Fruit fly (Drosophila melanogaster) whole organism, embryonic: ENCODE results near the gene Reck.

Experiments used
- Antp ChIP-seq: fragments of 200-800 bp; sonication (Bioruptor generic); optimal IDR thresholded peaks from 3 replicates; lab custom pipeline; 2016; ENCODE audit warnings: missing biosample characterization, missing genetic modification characterization
- B-H2 ChIP-seq: fragments of 200-800 bp; sonication (Bioruptor generic); optimal IDR thresholded peaks from 2 replicates; lab custom pipeline; 2018; ENCODE audit warnings: missing biosample characterization, mild to moderate bottlenecking, missing genetic modification characterization
- Bdp1 ChIP-seq: fragments of 200-800 bp; sonication (Bioruptor generic); optimal IDR thresholded peaks from 3 replicates; lab custom pipeline; 2016; ENCODE audit warnings: missing biosample characterization, missing genetic modification characterization
- CG10462 ChIP-seq: fragments of 200-800 bp; sonication (Bioruptor generic); optimal IDR thresholded peaks from 2 replicates; lab custom pipeline; 2016; ENCODE audit warnings: missing biosample characterization, missing genetic modification characterization
- CG11093 ChIP-seq: fragments of 200-800 bp; sonication (Bioruptor generic); IDR thresholded peaks from 3 replicates; pipeline ENCODE4 v1.3.6; 2022; ENCODE audit warnings: missing biosample characterization, missing genetic modification characterization
- CG11560 ChIP-seq: fragments of 200-800 bp; sonication (Bioruptor generic); IDR thresholded peaks from 3 replicates; pipeline ENCODE4 v1.3.6; 2022; ENCODE audit warnings: missing biosample characterization, missing genetic modification characterization
- CG12104 ChIP-seq: fragments of 200-800 bp; sonication (Bioruptor generic); optimal IDR thresholded peaks from 3 replicates; lab custom pipeline; 2016; ENCODE audit warnings: missing biosample characterization, missing genetic modification characterization
- CG12744 ChIP-seq: fragments of 200-800 bp; sonication (Bioruptor generic); optimal IDR thresholded peaks from 2 replicates; lab custom pipeline; 2016; ENCODE audit warnings: missing biosample characterization, missing genetic modification characterization
- CG15696 ChIP-seq: fragments of 200-800 bp; sonication (Bioruptor generic); optimal IDR thresholded peaks from 2 replicates; lab custom pipeline; 2019; ENCODE audit warnings: missing biosample characterization, mild to moderate bottlenecking, missing genetic modification characterization, moderate library complexity
- CG16779 ChIP-seq: fragments of 200-800 bp; sonication (Bioruptor generic); IDR thresholded peaks from 2 replicates; pipeline ENCODE4 v1.3.6; 2022; ENCODE audit warnings: missing biosample characterization, missing genetic modification characterization
- CG17186 ChIP-seq: fragments of 200-800 bp; sonication (Bioruptor generic); optimal IDR thresholded peaks from 3 replicates; lab custom pipeline; 2017; ENCODE audit warnings: missing biosample characterization, missing genetic modification reagents, missing genetic modification characterization
- CG17568 ChIP-seq: fragments of 200-800 bp; sonication (Bioruptor generic); optimal IDR thresholded peaks from 2 replicates; lab custom pipeline; 2018; ENCODE audit warnings: missing biosample characterization, mild to moderate bottlenecking, missing genetic modification characterization, moderate library complexity
- CG17829 ChIP-seq: fragments of 200-800 bp; optimal IDR thresholded peaks from 2 replicates; lab custom pipeline; 2019; ENCODE audit warnings: missing biosample characterization, mild to moderate bottlenecking, missing genetic modification characterization, moderate library complexity
- CG2875 ChIP-seq: fragments of 200-800 bp; sonication (Bioruptor generic); optimal IDR thresholded peaks from 2 replicates; lab custom pipeline; 2017; ENCODE audit warnings: missing biosample characterization, mild to moderate bottlenecking, missing genetic modification characterization, missing genetic modification reagents
- CG34224 ChIP-seq: fragments of 200-800 bp; sonication (Bioruptor generic); IDR thresholded peaks from 3 replicates; pipeline ENCODE4 v1.3.6; 2022; ENCODE audit warnings: missing biosample characterization, missing genetic modification characterization; ENCODE audit not compliant: partially characterized antibody
- CG4404 ChIP-seq: fragments of 200-800 bp; sonication (Bioruptor generic); IDR thresholded peaks from 2 replicates; pipeline ENCODE4 v1.3.6; 2022; ENCODE audit warnings: missing biosample characterization, missing genetic modification characterization
- CG7271 ChIP-seq: fragments of 200-800 bp; sonication (Bioruptor generic); optimal IDR thresholded peaks from 2 replicates; lab custom pipeline; 2018; ENCODE audit warnings: missing biosample characterization, mild to moderate bottlenecking, missing genetic modification characterization, moderate library complexity
- CG7372 ChIP-seq: fragments of 200-800 bp; sonication (Bioruptor generic); IDR thresholded peaks from 2 replicates; pipeline ENCODE4 v1.3.6; 2022; ENCODE audit warnings: missing biosample characterization, missing genetic modification characterization
- CG8944 ChIP-seq: fragments of 200-800 bp; sonication (Bioruptor generic); optimal IDR thresholded peaks from 3 replicates; lab custom pipeline; 2016; ENCODE audit warnings: missing biosample characterization, missing genetic modification characterization
- D ChIP-seq, 2 experiments: fragments of 200-800 bp in 1 of 2; fragments of >200 bp in 1 of 2; sonication (Bioruptor generic) in 1 of 2; optimal IDR thresholded peaks; 2 replicates in 1 of 2; 3 replicates in 1 of 2; lab custom pipeline; 2017; ENCODE audit warnings: mild to moderate bottlenecking in 1 of 2, missing biosample characterization in 1 of 2, missing genetic modification characterization in 1 of 2, missing genetic modification reagents in 1 of 2
- D19B ChIP-seq: fragments of 200-800 bp; sonication (Bioruptor generic); optimal IDR thresholded peaks from 2 replicates; lab custom pipeline; 2017; ENCODE audit warnings: missing biosample characterization, mild to moderate bottlenecking, missing genetic modification characterization
- Dek ChIP-seq: fragments of 200-800 bp; sonication (Bioruptor generic); optimal IDR thresholded peaks from 3 replicates; lab custom pipeline; 2019; ENCODE audit warnings: missing biosample characterization, mild to moderate bottlenecking, missing genetic modification characterization, moderate library complexity
- Gsc ChIP-seq: fragments of 200-800 bp; sonication (Bioruptor generic); IDR thresholded peaks from 2 replicates; pipeline ENCODE4 v1.3.6; 2022; ENCODE audit warnings: missing biosample characterization, missing genetic modification characterization
- HLH3B ChIP-seq: fragments of 200-800 bp; sonication (Bioruptor generic); IDR thresholded peaks from 2 replicates; pipeline ENCODE4 v1.3.6; 2022; ENCODE audit warnings: missing biosample characterization, missing genetic modification characterization
- Lim3 ChIP-seq: fragments of 200-800 bp; sonication (Bioruptor generic); IDR thresholded peaks from 2 replicates; pipeline ENCODE4 v1.3.6; 2022; ENCODE audit warnings: missing biosample characterization, missing genetic modification characterization
- Mad ChIP-seq: fragments of 200-800 bp; sonication (Bioruptor generic); optimal IDR thresholded peaks from 2 replicates; lab custom pipeline; 2016; ENCODE audit warnings: missing biosample characterization, missing genetic modification characterization
- NC2β ChIP-seq: fragments of 200-800 bp; sonication (Bioruptor generic); optimal IDR thresholded peaks from 2 replicates; lab custom pipeline; 2016; ENCODE audit warnings: missing biosample characterization, missing genetic modification characterization
- Oaz ChIP-seq: fragments of 200-800 bp; sonication (Bioruptor generic); IDR thresholded peaks from 2 replicates; pipeline ENCODE4 v1.3.6; 2022; ENCODE audit warnings: missing biosample characterization, missing genetic modification characterization
- Sry-δ ChIP-seq: fragments of 200-800 bp; sonication (Bioruptor generic); optimal IDR thresholded peaks from 2 replicates; lab custom pipeline; 2016; ENCODE audit warnings: missing biosample characterization, missing genetic modification characterization
- Stat92E ChIP-seq, 3 experiments: fragments of >200 bp in 2 of 3; fragments of 200-800 bp in 1 of 3; sonication (Bioruptor generic) in 1 of 3; optimal IDR thresholded peaks; 2 replicates each; lab custom pipeline; 2017 to 2019; ENCODE audit warnings: missing biosample characterization in 3 of 3, missing genetic modification characterization in 3 of 3, mild to moderate bottlenecking in 1 of 3, moderate library complexity in 1 of 3
- Xrp1 ChIP-seq: fragments of 200-800 bp; sonication (Bioruptor generic); IDR thresholded peaks from 2 replicates; pipeline ENCODE4 v1.3.6; 2022; ENCODE audit warnings: missing biosample characterization, missing genetic modification characterization
- al ChIP-seq: fragments of 200-800 bp; sonication (Bioruptor generic); IDR thresholded peaks from 2 replicates; pipeline ENCODE4 v1.3.6; 2022; ENCODE audit warnings: missing biosample characterization, missing genetic modification characterization
- corto ChIP-seq: fragments of 200-800 bp; sonication (Bioruptor generic); optimal IDR thresholded peaks from 2 replicates; lab custom pipeline; 2016; ENCODE audit warnings: missing biosample characterization, mild to moderate bottlenecking, missing genetic modification characterization, moderate library complexity
- crc ChIP-seq: fragments of 200-800 bp; sonication (Bioruptor generic); optimal IDR thresholded peaks from 2 replicates; lab custom pipeline; 2016; ENCODE audit warnings: missing biosample characterization, missing genetic modification characterization
- dimm ChIP-seq: fragments of 200-800 bp; sonication (Bioruptor generic); IDR thresholded peaks from 2 replicates; pipeline ENCODE4 v1.3.6; 2022; ENCODE audit warnings: missing biosample characterization, missing genetic modification characterization
- eyg ChIP-seq: fragments of 200-800 bp; sonication (Bioruptor generic); optimal IDR thresholded peaks from 3 replicates; lab custom pipeline; 2016; ENCODE audit warnings: missing biosample characterization, missing genetic modification characterization
- fd3F ChIP-seq: fragments of 200-800 bp; sonication (Bioruptor generic); optimal IDR thresholded peaks from 2 replicates; lab custom pipeline; 2018; ENCODE audit warnings: missing biosample characterization, mild to moderate bottlenecking, missing genetic modification characterization, moderate library complexity
- fru ChIP-seq: fragments of >200 bp; optimal IDR thresholded peaks from 2 replicates; lab custom pipeline; 2017
- grn ChIP-seq: fragments of 200-800 bp; sonication (Bioruptor generic); optimal IDR thresholded peaks from 3 replicates; lab custom pipeline; 2017; ENCODE audit warnings: missing biosample characterization, missing genetic modification characterization
- insv ChIP-seq, 2 experiments: fragments of 200-800 bp; sonication (Bioruptor generic); optimal IDR thresholded peaks; 3 replicates each; lab custom pipeline; 2016 to 2018; ENCODE audit warnings: missing biosample characterization in 2 of 2, missing genetic modification characterization in 2 of 2
- kni ChIP-seq: fragments of 200-800 bp; sonication (Bioruptor generic); optimal IDR thresholded peaks from 3 replicates; lab custom pipeline; 2017; ENCODE audit warnings: mild to moderate bottlenecking, missing biosample characterization, missing genetic modification reagents, missing genetic modification characterization
- mam ChIP-seq: fragments of 200-800 bp; sonication (Bioruptor generic); optimal IDR thresholded peaks from 3 replicates; lab custom pipeline; 2016; ENCODE audit warnings: missing biosample characterization, missing genetic modification characterization
- mld ChIP-seq: fragments of 200-800 bp; sonication (Bioruptor generic); IDR thresholded peaks from 3 replicates; pipeline ENCODE4 v1.3.6; 2022; ENCODE audit warnings: missing biosample characterization, missing genetic modification characterization; ENCODE audit not compliant: partially characterized antibody
- peb ChIP-seq: fragments of 200-800 bp; sonication (Bioruptor generic); IDR thresholded peaks from 2 replicates; pipeline ENCODE4 v1.3.6; 2022; ENCODE audit warnings: missing biosample characterization, missing genetic modification characterization
- run ChIP-seq: fragments of 200-800 bp; sonication (Bioruptor generic); optimal IDR thresholded peaks from 3 replicates; lab custom pipeline; 2018; ENCODE audit warnings: missing biosample characterization, mild to moderate bottlenecking, missing genetic modification characterization
- sc ChIP-seq, 3 experiments: fragments of >200 bp in 2 of 3; fragments of 200-800 bp in 1 of 3; sonication (Bioruptor generic) in 1 of 3; optimal IDR thresholded peaks; 2 replicates in 2 of 3; 3 replicates in 1 of 3; lab custom pipeline; 2017; ENCODE audit warnings: mild to moderate bottlenecking in 1 of 3, missing biosample characterization in 1 of 3, missing genetic modification characterization in 1 of 3, missing genetic modification reagents in 1 of 3
- sd ChIP-seq: fragments of 200-800 bp; sonication (Bioruptor generic); optimal IDR thresholded peaks from 3 replicates; lab custom pipeline; 2018; ENCODE audit warnings: missing biosample characterization, mild to moderate bottlenecking, missing genetic modification characterization, moderate library complexity
- sisA ChIP-seq: fragments of 200-800 bp; sonication (Bioruptor generic); IDR thresholded peaks from 2 replicates; pipeline ENCODE4 v1.3.6; 2022; ENCODE audit warnings: missing biosample characterization, missing genetic modification characterization
- stc ChIP-seq: fragments of 200-800 bp; sonication (Bioruptor generic); IDR thresholded peaks from 2 replicates; pipeline ENCODE4 v1.3.6; 2022; ENCODE audit warnings: missing biosample characterization, missing genetic modification characterization
- zf30C ChIP-seq: fragments of 200-800 bp; sonication (Bioruptor generic); optimal IDR thresholded peaks from 3 replicates; lab custom pipeline; 2018; ENCODE audit warnings: missing biosample characterization, mild to moderate bottlenecking, missing genetic modification characterization

Gene Reck

dm6 chr3L:14956288-14957032 is 57.4 kb downstream of the Reck start (continued):
- peak; percentile 62 for TF ChIP-seq CG12104 (GFP tag; lab: Kevin White, UChicago)
- TF ChIP-seq mld (GFP tag; lab: Robert Waterston, UW): no peak
- TF ChIP-seq insv (GFP tag; optimal IDR thresholded peaks at IDR 0.05; lab: Kevin White, UChicago): peak in 1 of 2 experiments; percentile 63
- TF ChIP-seq Mad (GFP tag; lab: Kevin White, UChicago): peak; percentile 8
- TF ChIP-seq mam (GFP tag; lab: Kevin White, UChicago): no peak
- no peak for TF ChIP-seq CG34224
- peak; percentile 70 for TF ChIP-seq Xrp1 (GFP tag; lab: Robert Waterston, UW)
- TF ChIP-seq Bdp1 (GFP tag; lab: Kevin White, UChicago): no peak
- TF ChIP-seq run (tag; lab: Kevin White, UChicago): no peak
- TF ChIP-seq D (optimal IDR thresholded peaks at IDR 0.05; lab: Kevin White, UChicago): peak; percentile 65
- TF ChIP-seq D (GFP tag; optimal IDR thresholded peaks at IDR 0.05; lab: Kevin White, UChicago): peak; percentile 47
- TF ChIP-seq sc (optimal IDR thresholded peaks at IDR 0.05; lab: Kevin White, UChicago): no peak
- peak; percentile 57 for TF ChIP-seq sc (GFP tag; optimal IDR thresholded peaks at IDR 0.05; lab: Kevin White, UChicago)
- TF ChIP-seq Antp (GFP tag; lab: Kevin White, UChicago): no peak
- no peak for TF ChIP-seq CG7372
- TF ChIP-seq corto (GFP tag; lab: Kevin White, UChicago): no peak
- TF ChIP-seq crc (GFP tag; lab: Kevin White, UChicago): no peak
- TF ChIP-seq peb: no peak
- no peak for TF ChIP-seq D19B (GFP tag; lab: Kevin White, UChicago)
- no peak for TF ChIP-seq eyg (GFP tag; lab: Kevin White, UChicago)
- no peak for TF ChIP-seq fru
- TF ChIP-seq Stat92E (GFP tag; optimal IDR thresholded peaks at IDR 0.05; lab: Kevin White, UChicago): no peak
- no peak for TF ChIP-seq Oaz (GFP tag; lab: Robert Waterston, UW)
- TF ChIP-seq CG10462 (GFP tag; lab: Kevin White, UChicago): peak; percentile 58
- no peak for TF ChIP-seq al (GFP tag; lab: Robert Waterston, UW)
- peak; percentile 52 for TF ChIP-seq kni (GFP tag; lab: Kevin White, UChicago)
- TF ChIP-seq CG7271 (tag; lab: Kevin White, UChicago): peak; percentile 92
- no peak for TF ChIP-seq HLH3B
- no peak for TF ChIP-seq stc
- TF ChIP-seq CG8944 (GFP tag; lab: Kevin White, UChicago): no peak
- TF ChIP-seq CG17829 (tag; lab: Kevin White, UChicago): peak; percentile 42
- TF ChIP-seq CG12744 (GFP tag; lab: Kevin White, UChicago): peak; percentile 58
- no peak for TF ChIP-seq CG17186 (GFP tag; lab: Kevin White, UChicago)
- peak; percentile 66 for TF ChIP-seq CG17568
- TF ChIP-seq CG4404 (GFP tag; lab: Robert Waterston, UW): no peak
- no peak for TF ChIP-seq B-H2 (GFP tag; lab: Kevin White, UChicago)
- peak; percentile 51 for TF ChIP-seq CG2875 (GFP tag; lab: Kevin White, UChicago)
- no peak for TF ChIP-seq Gsc
- TF ChIP-seq sd (tag; lab: Kevin White, UChicago): no peak
- TF ChIP-seq Dek (tag; lab: Kevin White, UChicago): no peak
- no peak for TF ChIP-seq zf30C (GFP tag; lab: Kevin White, UChicago)
- no peak for TF ChIP-seq sisA
- peak; percentile 97 for TF ChIP-seq CG15696
- no peak for TF ChIP-seq Sry-δ (GFP tag; lab: Kevin White, UChicago)
- TF ChIP-seq CG11560: no peak
- TF ChIP-seq grn: peak; percentile 88
- TF ChIP-seq Lim3: no peak
- TF ChIP-seq CG11093 (GFP tag; lab: Robert Waterston, UW): no peak
- no peak for TF ChIP-seq fd3F (GFP tag; lab: Kevin White, UChicago)
- TF ChIP-seq NC2β (GFP tag; lab: Kevin White, UChicago): peak; percentile 44
- no peak for TF ChIP-seq dimm (GFP tag; lab: Robert Waterston, UW)
- TF ChIP-seq CG16779: no peak
